Worm (Caenorhabditis elegans) whole organism, L1 larva: Measurements from ENCODE around the gene nhr-78.

Experiments
- C04F5.9 ChIP-seq: sonication (generic microtip); optimal IDR thresholded peaks from 2 replicates; lab custom pipeline; 2016; ENCODE audit warnings: missing genetic modification characterization, missing compliant biosample characterization
- C16A3.4 ChIP-seq: fragments of 150-350 bp; optimal IDR thresholded peaks from 2 replicates; lab custom pipeline; 2014; ENCODE audit warnings: missing biosample characterization, missing genetic modification characterization
- C34B4.2 ChIP-seq: sonication (generic microtip); optimal IDR thresholded peaks from 2 replicates; lab custom pipeline; 2017; ENCODE audit warnings: mild to moderate bottlenecking, missing genetic modification characterization, missing compliant biosample characterization
- Y116A8C.19 ChIP-seq: sonication (generic microtip); optimal IDR thresholded peaks from 2 replicates; lab custom pipeline; 2016; ENCODE audit warnings: missing compliant biosample characterization, missing genetic modification characterization, borderline replicate concordance
- aha-1 ChIP-seq: fragments of 150-350 bp; optimal IDR thresholded peaks from 2 replicates; lab custom pipeline; 2014; ENCODE audit warnings: missing biosample characterization, missing genetic modification characterization
- alr-1 ChIP-seq: fragments of 200-800 bp; sonication (Bioruptor generic); optimal IDR thresholded peaks from 2 replicates; lab custom pipeline; 2018; ENCODE audit warnings: borderline replicate concordance, mild to moderate bottlenecking, missing genetic modification characterization, missing compliant biosample characterization
- ama-1 ChIP-seq: fragments of 150-350 bp; optimal IDR thresholded peaks from 2 replicates; lab custom pipeline; 2014
- blmp-1 ChIP-seq: fragments of 150-350 bp; optimal IDR thresholded peaks from 2 replicates; lab custom pipeline; 2014; ENCODE audit warnings: missing biosample characterization, missing genetic modification characterization
- ceh-8 ChIP-seq: fragments of 200-800 bp; sonication (Bioruptor generic); optimal IDR thresholded peaks from 2 replicates; lab custom pipeline; 2018; ENCODE audit warnings: mild to moderate bottlenecking, missing genetic modification characterization, moderate library complexity, missing compliant biosample characterization
- ceh-82 ChIP-seq, 3 experiments: fragments of 150-350 bp in 1 of 3; sonication (generic microtip) in 2 of 3; optimal IDR thresholded peaks; 2 replicates each; lab custom pipeline; 2014 to 2017; ENCODE audit warnings: missing biosample characterization in 3 of 3, missing genetic modification characterization in 3 of 3
- dpl-1 ChIP-seq, 3 experiments: fragments of 150-350 bp in 2 of 3; sonication (generic microtip) in 1 of 3; optimal IDR thresholded peaks; 2 replicates each; lab custom pipeline; 2014 to 2017; ENCODE audit warnings: missing biosample characterization in 3 of 3, missing genetic modification characterization in 3 of 3, missing genetic modification reagents in 3 of 3
- efl-1 ChIP-seq, 4 experiments: fragments of 150-350 bp; optimal IDR thresholded peaks in 3 of 4; peaks in 1 of 4; 1 replicate in 1 of 4; 2 replicates in 3 of 4; lab custom pipeline; 2014; ENCODE audit warnings: missing biosample characterization in 2 of 4, missing genetic modification characterization in 2 of 4, missing genetic modification reagents in 2 of 4
- efl-3 ChIP-seq: fragments of 200-800 bp; sonication (Bioruptor generic); optimal IDR thresholded peaks from 2 replicates; lab custom pipeline; 2018; ENCODE audit warnings: mild to moderate bottlenecking, missing genetic modification characterization, missing compliant biosample characterization
- egl-27 ChIP-seq, 2 experiments: fragments of 150-350 bp in 1 of 2; sonication (generic microtip); optimal IDR thresholded peaks; 3 replicates each; lab custom pipeline; 2017 to 2018; ENCODE audit warnings: missing biosample characterization in 2 of 2, missing genetic modification characterization in 2 of 2, missing genetic modification reagents in 2 of 2
- elt-3 ChIP-seq, 6 experiments: fragments of 150-350 bp in 1 of 6; sonication (generic microtip); optimal IDR thresholded peaks; 2 replicates each; lab custom pipeline; 2017 to 2018; ENCODE audit warnings: missing biosample characterization in 6 of 6, missing genetic modification characterization in 6 of 6, inconsistent platforms in 1 of 6
- ets-5 ChIP-seq: fragments of 200-800 bp; sonication (Bioruptor generic); IDR thresholded peaks from 2 replicates; pipeline ENCODE4 v1.3.6; 2022; ENCODE audit warnings: missing genetic modification characterization, missing compliant biosample characterization
- fkh-4 ChIP-seq: sonication (generic microtip); optimal IDR thresholded peaks from 2 replicates; lab custom pipeline; 2016; ENCODE audit warnings: missing compliant biosample characterization, missing genetic modification characterization, borderline replicate concordance
- fkh-8 ChIP-seq: sonication (generic microtip); optimal IDR thresholded peaks from 2 replicates; lab custom pipeline; 2016; ENCODE audit warnings: mild to moderate bottlenecking, missing genetic modification characterization, missing compliant biosample characterization
- fos-1 ChIP-seq: fragments of 150-350 bp; optimal IDR thresholded peaks from 2 replicates; lab custom pipeline; 2014; ENCODE audit warnings: missing biosample characterization, missing genetic modification characterization
- grh-1 ChIP-seq: fragments of 200-800 bp; sonication (Bioruptor generic); IDR thresholded peaks from 2 replicates; pipeline ENCODE4 v1.3.6; 2022; ENCODE audit warnings: missing genetic modification reagents, missing genetic modification characterization, missing compliant biosample characterization
- hlh-17 ChIP-seq: fragments of 200-800 bp; sonication (Bioruptor generic); optimal IDR thresholded peaks from 2 replicates; lab custom pipeline; 2018; ENCODE audit warnings: missing genetic modification characterization, mild to moderate bottlenecking, missing compliant biosample characterization, moderate library complexity, borderline replicate concordance
- hlh-4 ChIP-seq: sonication (generic microtip); optimal IDR thresholded peaks from 2 replicates; lab custom pipeline; 2016; ENCODE audit warnings: mild to moderate bottlenecking, missing genetic modification characterization, missing compliant biosample characterization
- hpl-2 ChIP-seq: fragments of 150-350 bp; optimal IDR thresholded peaks from 2 replicates; lab custom pipeline; 2014; ENCODE audit warnings: missing biosample characterization, missing genetic modification reagents, missing genetic modification characterization
- jun-1 ChIP-seq: fragments of 150-350 bp; optimal IDR thresholded peaks from 2 replicates; lab custom pipeline; 2014; ENCODE audit warnings: missing biosample characterization, missing genetic modification reagents, missing genetic modification characterization
- lin-13 ChIP-seq: fragments of 150-350 bp; optimal IDR thresholded peaks from 2 replicates; lab custom pipeline; 2014; ENCODE audit warnings: missing biosample characterization, missing genetic modification reagents, missing genetic modification characterization
- lin-15B ChIP-seq: fragments of 150-350 bp; sonication (generic microtip); optimal IDR thresholded peaks from 3 replicates; lab custom pipeline; 2014; ENCODE audit warnings: missing biosample characterization, missing genetic modification characterization
- lin-35 ChIP-seq, 2 experiments: fragments of 150-350 bp; optimal IDR thresholded peaks; 2 replicates each; lab custom pipeline; 2014; ENCODE audit warnings: missing biosample characterization in 2 of 2, missing genetic modification characterization in 2 of 2, missing genetic modification reagents in 2 of 2
- lin-39 ChIP-seq: fragments of 150-350 bp; optimal IDR thresholded peaks from 2 replicates; lab custom pipeline; 2014; ENCODE audit warnings: missing biosample characterization, missing genetic modification reagents, missing genetic modification characterization
- lsy-2 ChIP-seq, 2 experiments: fragments of 150-350 bp; optimal IDR thresholded peaks; 2 replicates each; lab custom pipeline; 2014; ENCODE audit warnings: missing biosample characterization in 2 of 2, missing genetic modification characterization in 2 of 2
- mab-9 ChIP-seq: fragments of 200-800 bp; sonication (Bioruptor generic); IDR thresholded peaks from 2 replicates; pipeline ENCODE4 v1.3.6; 2022; ENCODE audit warnings: missing genetic modification reagents, missing genetic modification characterization, missing compliant biosample characterization
- mdl-1 ChIP-seq, 2 experiments: fragments of 150-350 bp; optimal IDR thresholded peaks; 2 replicates each; lab custom pipeline; 2014 to 2017; ENCODE audit warnings: missing biosample characterization in 2 of 2, missing genetic modification characterization in 2 of 2, inconsistent platforms in 1 of 2
- mef-2 ChIP-seq: fragments of 150-350 bp; optimal IDR thresholded peaks from 2 replicates; lab custom pipeline; 2014; ENCODE audit warnings: missing biosample characterization, missing genetic modification characterization
- mep-1 ChIP-seq: fragments of 150-350 bp; optimal IDR thresholded peaks from 2 replicates; lab custom pipeline; 2014; ENCODE audit warnings: missing biosample characterization, missing genetic modification characterization
- nhr-11 ChIP-seq: fragments of 150-350 bp; optimal IDR thresholded peaks from 2 replicates; lab custom pipeline; 2014; ENCODE audit warnings: missing biosample characterization, missing genetic modification characterization
- nhr-19 ChIP-seq: fragments of 200-800 bp; sonication (Bioruptor generic); conservative IDR thresholded peaks from 2 replicates; pipeline ENCODE4 v1.3.6; 2022; ENCODE audit warnings: missing genetic modification characterization, missing compliant biosample characterization
- nhr-20 ChIP-seq: sonication (generic microtip); optimal IDR thresholded peaks from 2 replicates; lab custom pipeline; 2016; ENCODE audit warnings: mild to moderate bottlenecking, missing genetic modification characterization, missing compliant biosample characterization
- nhr-47 ChIP-seq: sonication (generic microtip); optimal IDR thresholded peaks from 2 replicates; lab custom pipeline; 2016; ENCODE audit warnings: mild to moderate bottlenecking, missing genetic modification characterization, moderate library complexity, missing compliant biosample characterization
- nhr-76 ChIP-seq: sonication (generic microtip); optimal IDR thresholded peaks from 2 replicates; lab custom pipeline; 2017; ENCODE audit warnings: missing biosample characterization, missing genetic modification characterization
- nhr-90 ChIP-seq: sonication (generic microtip); optimal IDR thresholded peaks from 2 replicates; lab custom pipeline; 2016; ENCODE audit warnings: mild to moderate bottlenecking, missing genetic modification characterization, missing compliant biosample characterization; ENCODE audit not compliant: poor library complexity
- pax-3 ChIP-seq: fragments of 200-800 bp; sonication (Bioruptor generic); optimal IDR thresholded peaks from 2 replicates; lab custom pipeline; 2018; ENCODE audit warnings: mild to moderate bottlenecking, missing genetic modification characterization, moderate library complexity, missing compliant biosample characterization
- pqm-1 ChIP-seq: sonication (generic microtip); optimal IDR thresholded peaks from 3 replicates; lab custom pipeline; 2017; ENCODE audit warnings: missing biosample characterization, missing genetic modification characterization
- rnt-1 ChIP-seq: sonication (generic microtip); optimal IDR thresholded peaks from 2 replicates; lab custom pipeline; 2016; ENCODE audit warnings: mild to moderate bottlenecking, missing genetic modification characterization, moderate library complexity, missing compliant biosample characterization
- skn-1 ChIP-seq: fragments of 150-350 bp; optimal IDR thresholded peaks from 2 replicates; lab custom pipeline; 2014; ENCODE audit warnings: missing biosample characterization, missing genetic modification characterization
- sox-4 ChIP-seq: sonication (generic microtip); optimal IDR thresholded peaks from 2 replicates; lab custom pipeline; 2016; ENCODE audit warnings: missing genetic modification characterization, missing compliant biosample characterization
- tbx-2 ChIP-seq: sonication (generic microtip); optimal IDR thresholded peaks from 2 replicates; lab custom pipeline; 2016; ENCODE audit warnings: missing genetic modification characterization, missing compliant biosample characterization
- tlp-1 ChIP-seq: fragments of 150-350 bp; optimal IDR thresholded peaks from 2 replicates; lab custom pipeline; 2014; ENCODE audit warnings: missing biosample characterization, missing genetic modification characterization
- unc-130 ChIP-seq: fragments of 150-350 bp; optimal IDR thresholded peaks from 2 replicates; lab custom pipeline; 2017; ENCODE audit warnings: missing biosample characterization, missing genetic modification characterization, inconsistent platforms
- vab-15 ChIP-seq: sonication (generic microtip); optimal IDR thresholded peaks from 2 replicates; lab custom pipeline; 2017; ENCODE audit warnings: missing genotype, mild to moderate bottlenecking, missing genetic modification characterization, missing compliant biosample characterization
- zag-1 ChIP-seq: fragments of 150-350 bp; optimal IDR thresholded peaks from 2 replicates; lab custom pipeline; 2014; ENCODE audit warnings: missing biosample characterization, missing genetic modification characterization
- zip-4 ChIP-seq: fragments of 200-800 bp; sonication (Bioruptor generic); optimal IDR thresholded peaks from 2 replicates; lab custom pipeline; 2018; ENCODE audit warnings: mild to moderate bottlenecking, missing genetic modification characterization, moderate library complexity, missing compliant biosample characterization
- ztf-11 ChIP-seq, 2 experiments: sonication (generic microtip); optimal IDR thresholded peaks; 2 replicates each; lab custom pipeline; 2016 to 2017; ENCODE audit warnings: missing genetic modification characterization in 2 of 2, missing biosample characterization in 1 of 2, missing compliant biosample characterization in 1 of 2
- ztf-4 ChIP-seq: fragments of 150-350 bp; optimal IDR thresholded peaks from 2 replicates; lab custom pipeline; 2014; ENCODE audit warnings: missing biosample characterization, missing genetic modification characterization

The nhr-78 gene

ce11 chrIV:4247334-4247733, 30.3 kb downstream of the nhr-78 start:
- TF ChIP-seq mep-1 (tag; lab: Kevin White, UChicago) = peak; percentile 75
- TF ChIP-seq jun-1 = no peak
- peak; percentile 25 for TF ChIP-seq C16A3.4 (tag; lab: Kevin White, UChicago)
- peak; percentile 40 for TF ChIP-seq unc-130
- no peak for TF ChIP-seq fkh-4 (tag; lab: Kevin White, UChicago)
- no peak for TF ChIP-seq pqm-1 (tag; lab: Kevin White, UChicago)
- peak; percentile 59 for TF ChIP-seq nhr-20 (tag; lab: Kevin White, UChicago)
- peak; percentile 48 for TF ChIP-seq lin-13
- peak; percentile 10 for TF ChIP-seq C04F5.9 (tag; lab: Kevin White, UChicago)
- peak; percentile 56 for TF ChIP-seq skn-1 (tag; lab: Kevin White, UChicago)
- TF ChIP-seq hlh-17 (GFP tag; lab: Kevin White, UChicago) = no peak
- TF ChIP-seq tlp-1 (tag; lab: Kevin White, UChicago) = no peak
- TF ChIP-seq lin-39 (tag; lab: Kevin White, UChicago) = peak; percentile 2
- TF ChIP-seq elt-3 (tag; optimal IDR thresholded peaks at IDR 0.05; lab: Kevin White, UChicago) = peak in 2 of 6 experiments; percentile 1 to 39
- TF ChIP-seq egl-27 (tag; optimal IDR thresholded peaks at IDR 0.05; lab: Kevin White, UChicago) = no peak
- peak; percentile 39 for TF ChIP-seq fkh-8 (tag; lab: Kevin White, UChicago)
- TF ChIP-seq zip-4 = no peak
- TF ChIP-seq ets-5 = no peak
- TF ChIP-seq nhr-47 (tag; lab: Kevin White, UChicago) = peak; percentile 70
- TF ChIP-seq lsy-2 (tag; optimal IDR thresholded peaks at IDR 0.05; lab: Kevin White, UChicago) = peak; percentile 73 to 85
- peak; percentile 36 to 54 (median 52) for TF ChIP-seq ceh-82 (tag; optimal IDR thresholded peaks at IDR 0.05; lab: Kevin White, UChicago)
- TF ChIP-seq efl-3 (GFP tag; lab: Kevin White, UChicago) = no peak
- no peak for TF ChIP-seq sox-4
- no peak for TF ChIP-seq hlh-4 (tag; lab: Kevin White, UChicago)
- TF ChIP-seq lin-15B (tag; lab: Kevin White, UChicago) = no peak
- peak; percentile 64 for TF ChIP-seq nhr-19 (GFP tag; lab: Robert Waterston, UW)
- TF ChIP-seq nhr-11 (tag; lab: Kevin White, UChicago) = no peak
- peak; percentile 60 to 82 (median 80) for TF ChIP-seq dpl-1 (GFP tag; optimal IDR thresholded peaks at IDR 0.05; lab: Kevin White, UChicago)
- no peak for TF ChIP-seq ztf-11 (tag; optimal IDR thresholded peaks at IDR 0.05; lab: Kevin White, UChicago)
- no peak for TF ChIP-seq aha-1 (tag; lab: Kevin White, UChicago)
- TF ChIP-seq ztf-4 (tag; lab: Kevin White, UChicago) = no peak
- TF ChIP-seq zag-1 (tag; lab: Kevin White, UChicago) = no peak
- TF ChIP-seq mef-2 (tag; lab: Kevin White, UChicago) = no peak
- TF ChIP-seq C34B4.2 = no peak
- no peak for TF ChIP-seq nhr-76 (tag; lab: Kevin White, UChicago)
- no peak for TF ChIP-seq blmp-1
- TF ChIP-seq hpl-2 = no peak
- TF ChIP-seq rnt-1 (tag; lab: Kevin White, UChicago) = peak; percentile 59
- TF ChIP-seq efl-1 (optimal IDR thresholded peaks at IDR 0.05; lab: Kevin White, UChicago) = peak; percentile 83 to 85
- peak; percentile 82 to 98 for TF ChIP-seq efl-1 (GFP tag; optimal IDR thresholded peaks at IDR 0.05 in 1 of 2; lab: Kevin White, UChicago)
- TF ChIP-seq grh-1 (GFP tag; lab: Robert Waterston, UW) = peak; percentile 86
- no peak for TF ChIP-seq pax-3
- TF ChIP-seq nhr-90 = peak; percentile 42
- no peak for TF ChIP-seq alr-1 (tag; lab: Kevin White, UChicago)
- no peak for TF ChIP-seq ceh-8 (GFP tag; lab: Kevin White, UChicago)
- peak; percentile 59 for TF ChIP-seq tbx-2 (tag; lab: Kevin White, UChicago)
- TF ChIP-seq ama-1 = no peak
- no peak for TF ChIP-seq Y116A8C.19 (tag; lab: Kevin White, UChicago)
- TF ChIP-seq mdl-1 (tag; optimal IDR thresholded peaks at IDR 0.05; lab: Kevin White, UChicago) = peak in 1 of 2 experiments; percentile 19
- TF ChIP-seq vab-15 (tag; lab: Kevin White, UChicago) = no peak
- TF ChIP-seq fos-1 (tag; lab: Kevin White, UChicago) = no peak
- no peak for TF ChIP-seq mab-9 (GFP tag; lab: Robert Waterston, UW)
- TF ChIP-seq lin-35 (GFP tag; optimal IDR thresholded peaks at IDR 0.05; lab: Kevin White, UChicago) = peak; percentile 76 to 85
